Worm (Caenorhabditis elegans) whole organism, L1 larva: ENCODE measurements around the gene ZK1127.12.
A peak's percentile ranks its signal among the peaks of the same experiment; 100 is the strongest.

ENCODE experiments used
- efl-1 ChIP-seq, 4 experiments: fragments of 150-350 bp; optimal IDR thresholded peaks in 3 of 4; peaks in 1 of 4; 1 replicate in 1 of 4; 2 replicates in 3 of 4; lab custom pipeline; 2014; ENCODE audit warnings: missing biosample characterization in 2 of 4, missing genetic modification characterization in 2 of 4, missing genetic modification reagents in 2 of 4
- fkh-8 ChIP-seq: sonication (generic microtip); optimal IDR thresholded peaks from 2 replicates; lab custom pipeline; 2016; ENCODE audit warnings: mild to moderate bottlenecking, missing genetic modification characterization, missing compliant biosample characterization
- lin-15B ChIP-seq: fragments of 150-350 bp; sonication (generic microtip); optimal IDR thresholded peaks from 3 replicates; lab custom pipeline; 2014; ENCODE audit warnings: missing biosample characterization, missing genetic modification characterization
- nhr-12 ChIP-seq: sonication (generic microtip); optimal IDR thresholded peaks from 2 replicates; lab custom pipeline; 2017; ENCODE audit warnings: missing biosample characterization, missing genetic modification characterization
- snpc-4 ChIP-seq: fragments of 150-350 bp; optimal IDR thresholded peaks from 2 replicates; lab custom pipeline; 2014; ENCODE audit warnings: missing biosample characterization, missing genetic modification characterization
- swsn-7 ChIP-seq: sonication (generic microtip); optimal IDR thresholded peaks from 2 replicates; lab custom pipeline; 2016; ENCODE audit warnings: missing genetic modification characterization, missing compliant biosample characterization
- unc-62 ChIP-seq: fragments of 150-350 bp; optimal IDR thresholded peaks from 2 replicates; lab custom pipeline; 2014; ENCODE audit warnings: missing biosample characterization, missing genetic modification reagents, missing genetic modification characterization
- ztf-4 ChIP-seq: fragments of 150-350 bp; optimal IDR thresholded peaks from 2 replicates; lab custom pipeline; 2014; ENCODE audit warnings: missing biosample characterization, missing genetic modification characterization

DNA sequence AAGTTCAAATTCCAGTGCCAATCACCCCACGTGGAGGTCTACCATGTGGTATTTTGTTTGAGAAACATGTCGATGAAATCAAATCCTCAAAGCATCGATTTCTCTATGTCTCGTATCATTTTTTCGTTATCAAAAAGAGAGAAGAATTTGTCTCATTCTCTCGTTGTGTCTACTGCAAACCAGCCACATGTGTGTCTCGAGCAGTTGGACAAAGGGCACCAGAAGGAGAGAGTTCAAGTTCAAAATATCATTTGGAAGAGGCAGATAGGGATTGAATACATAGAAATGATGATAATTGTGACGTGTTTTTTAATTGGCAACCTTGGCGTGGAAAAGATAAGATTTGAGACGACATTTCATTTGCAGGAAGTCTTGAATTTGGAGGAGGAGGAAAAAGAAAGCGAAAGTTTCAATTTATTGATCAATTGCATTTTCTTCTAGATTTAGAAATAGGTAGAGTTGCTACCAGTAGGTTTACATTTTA is 7.4 kb downstream of the ZK1127.12 start:
- TF ChIP-seq snpc-4 (tag; lab: Kevin White, UChicago) = no peak
- peak; percentile 30 for TF ChIP-seq ztf-4
- no peak for TF ChIP-seq nhr-12 (tag; lab: Kevin White, UChicago)
- no peak for TF ChIP-seq fkh-8
- no peak for TF ChIP-seq swsn-7 (tag; lab: Kevin White, UChicago)
- no peak for TF ChIP-seq lin-15B (tag; lab: Kevin White, UChicago)
- TF ChIP-seq unc-62 (GFP tag; lab: Kevin White, UChicago) = no peak
- TF ChIP-seq efl-1 (optimal IDR thresholded peaks at IDR 0.05; lab: Kevin White, UChicago) = peak in 1 of 2 experiments; percentile 28
- peak; percentile 7 to 87 for TF ChIP-seq efl-1 (GFP tag; optimal IDR thresholded peaks at IDR 0.05 in 1 of 2; lab: Kevin White, UChicago)
